Fruit fly (Drosophila melanogaster) whole organism, embryonic: ENCODE data around the gene CG43248.

Experiments used
- ATbp ChIP-seq: fragments of 200-800 bp; sonication (Bioruptor generic); optimal IDR thresholded peaks from 2 replicates; lab custom pipeline; 2017; ENCODE audit warnings: missing biosample characterization, mild to moderate bottlenecking, missing genetic modification characterization, missing genetic modification reagents
- Antp ChIP-seq: fragments of 200-800 bp; sonication (Bioruptor generic); optimal IDR thresholded peaks from 3 replicates; lab custom pipeline; 2016; ENCODE audit warnings: missing biosample characterization, missing genetic modification characterization
- Bgb ChIP-seq: fragments of 200-800 bp; sonication (Bioruptor generic); IDR thresholded peaks from 2 replicates; pipeline ENCODE4 v1.3.6; 2022; ENCODE audit warnings: missing biosample characterization, missing genetic modification characterization; ENCODE audit not compliant: partially characterized antibody
- Blimp-1 ChIP-seq: fragments of 200-800 bp; sonication (Bioruptor generic); optimal IDR thresholded peaks from 3 replicates; lab custom pipeline; 2018; ENCODE audit warnings: missing biosample characterization, missing genetic modification characterization, mild to moderate bottlenecking, moderate library complexity, missing genetic modification reagents
- CG11398 ChIP-seq: fragments of 200-800 bp; sonication (Bioruptor generic); optimal IDR thresholded peaks from 2 replicates; lab custom pipeline; 2016; ENCODE audit warnings: missing biosample characterization, missing genetic modification characterization
- CG11723 ChIP-seq: fragments of 200-800 bp; sonication (Bioruptor generic); optimal IDR thresholded peaks from 2 replicates; lab custom pipeline; 2017; ENCODE audit warnings: missing biosample characterization, mild to moderate bottlenecking, missing genetic modification characterization
- CG12071 ChIP-seq: fragments of 200-800 bp; sonication (Bioruptor generic); optimal IDR thresholded peaks from 3 replicates; lab custom pipeline; 2018; ENCODE audit warnings: missing biosample characterization, mild to moderate bottlenecking, missing genetic modification characterization
- CG12659 ChIP-seq: fragments of 200-800 bp; sonication (Bioruptor generic); optimal IDR thresholded peaks from 3 replicates; lab custom pipeline; 2017; ENCODE audit warnings: mild to moderate bottlenecking, missing biosample characterization, missing genetic modification reagents, missing genetic modification characterization
- CG12942 ChIP-seq: fragments of 200-800 bp; sonication (Bioruptor generic); optimal IDR thresholded peaks from 3 replicates; lab custom pipeline; 2016; ENCODE audit warnings: missing biosample characterization, missing genetic modification characterization
- CG15479 ChIP-seq: fragments of 200-800 bp; sonication (Bioruptor generic); optimal IDR thresholded peaks from 3 replicates; lab custom pipeline; 2019; ENCODE audit warnings: missing biosample characterization, mild to moderate bottlenecking, missing genetic modification characterization, moderate library complexity
- CG2116 ChIP-seq: fragments of 200-800 bp; sonication (Bioruptor generic); optimal IDR thresholded peaks from 3 replicates; lab custom pipeline; 2018; ENCODE audit warnings: missing biosample characterization, mild to moderate bottlenecking, missing genetic modification characterization
- CG32532 ChIP-seq: fragments of 200-800 bp; sonication (Bioruptor generic); IDR thresholded peaks from 2 replicates; pipeline ENCODE4 v1.3.6; 2022; ENCODE audit warnings: missing biosample characterization, missing genetic modification characterization
- CG34224 ChIP-seq: fragments of 200-800 bp; sonication (Bioruptor generic); IDR thresholded peaks from 3 replicates; pipeline ENCODE4 v1.3.6; 2022; ENCODE audit warnings: missing biosample characterization, missing genetic modification characterization; ENCODE audit not compliant: partially characterized antibody
- CG8290 ChIP-seq, 3 experiments: fragments of 200-800 bp; sonication (Bioruptor generic); optimal IDR thresholded peaks; 2 replicates each; lab custom pipeline; 2016 to 2019; ENCODE audit warnings: missing biosample characterization in 3 of 3, missing genetic modification characterization in 3 of 3, mild to moderate bottlenecking in 2 of 3, moderate library complexity in 1 of 3
- CG8924 ChIP-seq: fragments of 200-800 bp; optimal IDR thresholded peaks from 3 replicates; lab custom pipeline; 2019; ENCODE audit warnings: missing biosample characterization, mild to moderate bottlenecking, missing genetic modification characterization, moderate library complexity
- CHES-1-like ChIP-seq: fragments of 200-800 bp; sonication (Bioruptor generic); optimal IDR thresholded peaks from 2 replicates; lab custom pipeline; 2016; ENCODE audit warnings: missing biosample characterization, missing genetic modification characterization
- Chrac-16 ChIP-seq: fragments of 200-800 bp; sonication (Bioruptor generic); optimal IDR thresholded peaks from 3 replicates; lab custom pipeline; 2016; ENCODE audit warnings: missing biosample characterization, missing genetic modification characterization
- CkIIα-i1 ChIP-seq: fragments of 200-800 bp; sonication (Bioruptor generic); IDR thresholded peaks from 2 replicates; pipeline ENCODE4 v1.3.6; 2022; ENCODE audit warnings: missing biosample characterization, missing genetic modification characterization
- CoRest ChIP-seq: fragments of 200-800 bp; sonication (Bioruptor generic); optimal IDR thresholded peaks from 3 replicates; lab custom pipeline; 2018; ENCODE audit warnings: missing biosample characterization, mild to moderate bottlenecking, missing genetic modification characterization, moderate library complexity
- Dll ChIP-seq: fragments of 200-800 bp; sonication (Bioruptor generic); IDR thresholded peaks from 4 replicates; pipeline ENCODE4 v1.3.6; 2022; ENCODE audit warnings: missing biosample characterization, missing genetic modification characterization; ENCODE audit not compliant: partially characterized antibody
- H2.0 ChIP-seq: fragments of 200-800 bp; sonication (Bioruptor generic); IDR thresholded peaks from 2 replicates; pipeline ENCODE4 v1.3.6; 2022; ENCODE audit warnings: missing biosample characterization, missing genetic modification characterization
- HLH3B ChIP-seq: fragments of 200-800 bp; sonication (Bioruptor generic); IDR thresholded peaks from 2 replicates; pipeline ENCODE4 v1.3.6; 2022; ENCODE audit warnings: missing biosample characterization, missing genetic modification characterization
- MBD-R2 ChIP-seq: fragments of 200-800 bp; sonication (Bioruptor generic); IDR thresholded peaks from 2 replicates; pipeline ENCODE4 v1.3.6; 2022; ENCODE audit warnings: missing biosample characterization, missing genetic modification characterization
- Med ChIP-seq: fragments of 200-800 bp; sonication (Bioruptor generic); peaks from one replicate; lab custom pipeline; 2016; ENCODE audit warnings: missing biosample characterization, missing genetic modification characterization, mild to moderate bottlenecking, inconsistent platforms, moderate library complexity
- amos ChIP-seq: fragments of 200-800 bp; sonication (Bioruptor generic); IDR thresholded peaks from 2 replicates; pipeline ENCODE4 v1.3.6; 2022; ENCODE audit warnings: missing biosample characterization, missing genetic modification characterization; ENCODE audit not compliant: partially characterized antibody
- croc ChIP-seq: fragments of 200-800 bp; sonication (Bioruptor generic); conservative IDR thresholded peaks from 3 replicates; pipeline ENCODE4 v1.3.6; 2022; ENCODE audit warnings: missing biosample characterization, missing genetic modification characterization
- crol ChIP-seq: fragments of 200-800 bp; sonication (Bioruptor generic); IDR thresholded peaks from 2 replicates; pipeline ENCODE4 v1.3.6; 2022; ENCODE audit warnings: missing biosample characterization, missing genetic modification characterization
- dan ChIP-seq: fragments of 200-800 bp; sonication (Bioruptor generic); IDR thresholded peaks from 2 replicates; pipeline ENCODE4 v1.3.6; 2022; ENCODE audit warnings: missing biosample characterization, missing genetic modification characterization
- dmrt99B ChIP-seq: fragments of 200-800 bp; sonication (Bioruptor generic); optimal IDR thresholded peaks from 2 replicates; lab custom pipeline; 2018; ENCODE audit warnings: missing biosample characterization, mild to moderate bottlenecking, missing genetic modification characterization, moderate library complexity
- gfzf ChIP-seq: fragments of 200-800 bp; sonication (Bioruptor generic); optimal IDR thresholded peaks from 2 replicates; lab custom pipeline; 2016; ENCODE audit warnings: missing biosample characterization, mild to moderate bottlenecking, missing genetic modification characterization, moderate library complexity
- kah ChIP-seq: fragments of 200-800 bp; sonication (Bioruptor generic); optimal IDR thresholded peaks from 2 replicates; lab custom pipeline; 2018; ENCODE audit warnings: missing biosample characterization, mild to moderate bottlenecking, missing genetic modification characterization
- nmo ChIP-seq: fragments of 200-800 bp; sonication (Bioruptor generic); optimal IDR thresholded peaks from 2 replicates; lab custom pipeline; 2018; ENCODE audit warnings: missing biosample characterization, mild to moderate bottlenecking, missing genetic modification characterization, moderate library complexity
- oc ChIP-seq: fragments of 200-800 bp; sonication (Bioruptor generic); optimal IDR thresholded peaks from 2 replicates; lab custom pipeline; 2018; ENCODE audit warnings: missing biosample characterization, mild to moderate bottlenecking, missing genetic modification characterization, moderate library complexity
- otp ChIP-seq: fragments of 200-800 bp; sonication (Bioruptor generic); IDR thresholded peaks from 3 replicates; pipeline ENCODE4, ENCODE4 v1.3.6; 2022; ENCODE audit warnings: missing biosample characterization, missing genetic modification characterization
- prd ChIP-seq, 3 experiments: fragments of >200 bp in 2 of 3; fragments of 200-800 bp in 1 of 3; sonication (Bioruptor generic) in 1 of 3; optimal IDR thresholded peaks in 2 of 3; IDR thresholded peaks in 1 of 3; 2 replicates in 2 of 3; 3 replicates in 1 of 3; pipeline versions ENCODE4 v1.3.6 to Lab custom; 2017 to 2022; ENCODE audit warnings: missing biosample characterization in 1 of 3, missing genetic modification characterization in 1 of 3
- pzg ChIP-seq: fragments of 200-800 bp; sonication (Bioruptor generic); optimal IDR thresholded peaks from 3 replicates; lab custom pipeline; 2018; ENCODE audit warnings: missing biosample characterization, mild to moderate bottlenecking, missing genetic modification characterization, moderate library complexity
- sd ChIP-seq: fragments of 200-800 bp; sonication (Bioruptor generic); optimal IDR thresholded peaks from 3 replicates; lab custom pipeline; 2018; ENCODE audit warnings: missing biosample characterization, mild to moderate bottlenecking, missing genetic modification characterization, moderate library complexity
- so ChIP-seq: fragments of 200-800 bp; sonication (Bioruptor generic); IDR thresholded peaks from 3 replicates; pipeline ENCODE4 v1.3.6; 2022; ENCODE audit warnings: missing biosample characterization, missing genetic modification characterization
- sob ChIP-seq: fragments of 200-800 bp; sonication (Bioruptor generic); IDR thresholded peaks from 2 replicates; pipeline ENCODE4 v1.3.6; 2022; ENCODE audit warnings: missing biosample characterization, missing genetic modification characterization
- sqz ChIP-seq: fragments of 200-800 bp; sonication (Bioruptor generic); optimal IDR thresholded peaks from 3 replicates; lab custom pipeline; 2018; ENCODE audit warnings: missing biosample characterization, mild to moderate bottlenecking, missing genetic modification characterization
- ssp ChIP-seq: fragments of 200-800 bp; sonication (Bioruptor generic); IDR thresholded peaks from 2 replicates; pipeline ENCODE4 v1.3.6; 2022; ENCODE audit warnings: missing biosample characterization, missing genetic modification characterization
- vvl ChIP-seq: fragments of 200-800 bp; sonication (Bioruptor generic); IDR thresholded peaks from 2 replicates; pipeline ENCODE4 v1.3.6; 2022; ENCODE audit warnings: missing biosample characterization, missing genetic modification characterization
- yki ChIP-seq: fragments of >200 bp; optimal IDR thresholded peaks from 3 replicates; lab custom pipeline; 2018
- zfh2 ChIP-seq: fragments of 200-800 bp; sonication (Bioruptor generic); optimal IDR thresholded peaks from 2 replicates; lab custom pipeline; 2016; ENCODE audit warnings: missing biosample characterization, missing genetic modification characterization

The CG43248 gene

dm6 chr3L:15500813-15501645 is 30.2 kb downstream of the CG43248 start, which contains the start of gene CG7272 (continued):
- TF ChIP-seq ssp (GFP tag; lab: Robert Waterston, UW) (no peak), sob (GFP tag; lab: Robert Waterston, UW) (peak; percentile 15; the same call in 1 of the 2 replicates), Blimp-1 (GFP tag; lab: Kevin White, UChicago) (peak; percentile 17), sd (peak; percentile 36), dan (GFP tag; lab: Robert Waterston, UW) (no peak), ATbp (GFP tag; lab: Kevin White, UChicago) (peak; percentile 19), Dll (GFP tag; lab: Robert Waterston, UW) (peak; percentile 23; the same call in 1 of the 4 replicates), MBD-R2 (GFP tag; lab: Robert Waterston, UW) (peak; percentile 43), CG12942 (GFP tag; lab: Kevin White, UChicago) (no peak), yki (lab: Kevin White, UChicago) (no peak), CG8290 (GFP tag; optimal IDR thresholded peaks at IDR 0.05; lab: Kevin White, UChicago) (no peak), CG8290 (tag; optimal IDR thresholded peaks at IDR 0.05; lab: Kevin White, UChicago) (peak in 1 of 2 experiments; percentile 63), Chrac-16 (GFP tag; lab: Kevin White, UChicago) (no peak), oc (tag; lab: Kevin White, UChicago) (peak; percentile 7), so (0 out of 3 replicates have a peak, but pooled peaks have one; percentile 14), CG15479 (GFP tag; lab: Kevin White, UChicago) (no peak), CG34224 (peak; percentile 42; the same call in 2 of the 3 replicates), nmo (peak; percentile 19), CG11398 (no peak), vvl (GFP tag; lab: Robert Waterston, UW) (peak; percentile 42), sqz (GFP tag; lab: Kevin White, UChicago) (peak; percentile 44), gfzf (peak; percentile 82), CoRest (tag; lab: Kevin White, UChicago) (peak; percentile 9), HLH3B (GFP tag; lab: Robert Waterston, UW) (no peak), croc (GFP tag; lab: Robert Waterston, UW) (no peak), prd (optimal IDR thresholded peaks at IDR 0.05; lab: Kevin White, UChicago) (no peak), prd (GFP tag; IDR thresholded peaks at IDR 0.05; lab: Robert Waterston, UW) (no peak; the same call in 2 of the 3 replicates), pzg (peak; percentile 83), crol (GFP tag; lab: Robert Waterston, UW) (peak; percentile 86), otp (0 out of 3 replicates have a peak, but pooled peaks have one; percentile 6), CG2116 (GFP tag; lab: Kevin White, UChicago) (peak; percentile 62), Antp (peak; percentile 6), Med (GFP tag; lab: Kevin White, UChicago) (peak; percentile 88), CG8924 (tag; lab: Kevin White, UChicago) (peak; percentile 39), CHES-1-like (GFP tag; lab: Kevin White, UChicago) (peak; percentile 11), H2.0 (GFP tag; lab: Robert Waterston, UW) (no peak), Bgb (GFP tag; lab: Robert Waterston, UW) (peak; percentile 68; the same call in 1 of the 2 replicates), CG12659 (GFP tag; lab: Kevin White, UChicago) (peak; percentile 38), amos (GFP tag; lab: Robert Waterston, UW) (peak; percentile 54; the same call in 1 of the 2 replicates), kah (no peak), CG12071 (GFP tag; lab: Kevin White, UChicago) (peak; percentile 5), dmrt99B (tag; lab: Kevin White, UChicago) (no peak), CG32532 (GFP tag; lab: Robert Waterston, UW) (peak; percentile 47), zfh2 (GFP tag; lab: Kevin White, UChicago) (peak; percentile 20), CkIIα-i1 (GFP tag; lab: Robert Waterston, UW) (no peak), CG11723 (GFP tag; lab: Kevin White, UChicago) (no peak)
